Worm (Caenorhabditis elegans) whole organism, L1 larva: ENCODE results near the gene B0563.1.

Experiments used
- fos-1 ChIP-seq: fragments of 150-350 bp; optimal IDR thresholded peaks from 2 replicates; lab custom pipeline; 2014; ENCODE audit warnings: missing biosample characterization, missing genetic modification characterization
- nhr-11 ChIP-seq: fragments of 150-350 bp; optimal IDR thresholded peaks from 2 replicates; lab custom pipeline; 2014; ENCODE audit warnings: missing biosample characterization, missing genetic modification characterization
- unc-130 ChIP-seq: fragments of 150-350 bp; optimal IDR thresholded peaks from 2 replicates; lab custom pipeline; 2017; ENCODE audit warnings: missing biosample characterization, missing genetic modification characterization, inconsistent platforms
- unc-62 ChIP-seq: fragments of 150-350 bp; optimal IDR thresholded peaks from 2 replicates; lab custom pipeline; 2014; ENCODE audit warnings: missing biosample characterization, missing genetic modification reagents, missing genetic modification characterization
- zag-1 ChIP-seq: fragments of 150-350 bp; optimal IDR thresholded peaks from 2 replicates; lab custom pipeline; 2014; ENCODE audit warnings: missing biosample characterization, missing genetic modification characterization

ce11 chrX:9180823-9181222 lies 9.5 kb downstream of the B0563.1 start, which contains the start of gene Y81B9A.4:
- TF ChIP-seq nhr-11 (tag; lab: Kevin White, UChicago), result no peak
- no peak for TF ChIP-seq zag-1 (tag; lab: Kevin White, UChicago)
- TF ChIP-seq unc-130 (tag; lab: Kevin White, UChicago), result no peak
- TF ChIP-seq unc-62 (GFP tag; lab: Kevin White, UChicago), result no peak
- TF ChIP-seq fos-1, result no peak
